Worm (Caenorhabditis elegans) whole organism, L4 larva: ENCODE results near the gene Y15E3A.5.

Experiments used
- F26F4.8 ChIP-seq: fragments of 200-800 bp; sonication (Bioruptor generic); conservative IDR thresholded peaks from 2 replicates; pipeline ENCODE4 v1.3.6; 2022; ENCODE audit warnings: missing genetic modification characterization, missing compliant biosample characterization
- R02D3.7 ChIP-seq: fragments of 150-350 bp; sonication (generic microtip); optimal IDR thresholded peaks from 3 replicates; lab custom pipeline; 2014; ENCODE audit warnings: missing biosample characterization, missing genetic modification characterization
- T20F7.1 ChIP-seq: fragments of 200-800 bp; sonication (Bioruptor generic); optimal IDR thresholded peaks from 2 replicates; lab custom pipeline; 2018; ENCODE audit warnings: mild to moderate bottlenecking, missing genetic modification characterization, missing compliant biosample characterization
- Y105C5A.15 ChIP-seq: fragments of 200-800 bp; sonication (Bioruptor generic); IDR thresholded peaks from 2 replicates; pipeline ENCODE4 v1.3.6; 2022; ENCODE audit warnings: missing genetic modification characterization, missing compliant biosample characterization
- Y75B8A.6 ChIP-seq: fragments of 200-800 bp; sonication (Bioruptor generic); IDR thresholded peaks from 2 replicates; pipeline ENCODE4 v1.3.6; 2022; ENCODE audit warnings: missing genetic modification reagents, missing genetic modification characterization, missing compliant biosample characterization
- aha-1 ChIP-seq: fragments of 150-350 bp; peaks from one replicate; lab custom pipeline; 2014; ENCODE audit warnings: missing biosample characterization, missing genetic modification characterization
- arid-1 ChIP-seq: fragments of 200-800 bp; sonication (Bioruptor generic); conservative IDR thresholded peaks from 2 replicates; pipeline ENCODE4 v1.3.6; 2022; ENCODE audit warnings: missing genetic modification reagents, missing genetic modification characterization, missing compliant biosample characterization
- attf-4 ChIP-seq: sonication (generic microtip); optimal IDR thresholded peaks from 3 replicates; lab custom pipeline; 2017; ENCODE audit warnings: missing biosample characterization, missing genetic modification characterization
- ceh-20 ChIP-seq: fragments of 200-800 bp; sonication (Bioruptor generic); IDR thresholded peaks from 2 replicates; pipeline ENCODE4 v1.3.6; 2022; ENCODE audit warnings: missing genetic modification reagents, missing genetic modification characterization, missing compliant biosample characterization
- cey-2 ChIP-seq: sonication (generic microtip); optimal IDR thresholded peaks from 3 replicates; lab custom pipeline; 2017; ENCODE audit warnings: missing genetic modification characterization, mild to moderate bottlenecking, missing compliant biosample characterization, antibody characterized with exemption, borderline replicate concordance; ENCODE audit not compliant: insufficient read depth
- ctbp-1 ChIP-seq: fragments of 200-800 bp; sonication (Bioruptor generic); IDR thresholded peaks from 2 replicates; pipeline ENCODE4 v1.3.6; 2022; ENCODE audit warnings: missing genetic modification reagents, missing genetic modification characterization, missing compliant biosample characterization
- daf-12 ChIP-seq: fragments of 150-350 bp; optimal IDR thresholded peaks from 2 replicates; lab custom pipeline; 2014; ENCODE audit warnings: missing biosample characterization, missing genetic modification reagents, missing genetic modification characterization
- dmd-6 ChIP-seq: fragments of 200-800 bp; sonication (Bioruptor generic); IDR thresholded peaks from 2 replicates; pipeline ENCODE4 v1.3.6; 2022; ENCODE audit warnings: missing genetic modification reagents, missing genetic modification characterization, missing compliant biosample characterization
- dmd-8 ChIP-seq: fragments of 200-800 bp; sonication (Bioruptor generic); IDR thresholded peaks from 2 replicates; pipeline ENCODE4 v1.3.6; 2022; ENCODE audit warnings: missing genetic modification characterization, missing compliant biosample characterization
- dmd-9 ChIP-seq: fragments of 200-800 bp; sonication (Bioruptor generic); IDR thresholded peaks from 2 replicates; pipeline ENCODE4 v1.3.6; 2022; ENCODE audit warnings: missing genetic modification reagents, missing genetic modification characterization, missing compliant biosample characterization
- dve-1 ChIP-seq: sonication (generic microtip); optimal IDR thresholded peaks from 2 replicates; lab custom pipeline; 2017; ENCODE audit warnings: antibody characterized with exemption, mild to moderate bottlenecking, missing genetic modification characterization, missing compliant biosample characterization; ENCODE audit not compliant: insufficient read depth
- fkh-10 ChIP-seq: fragments of 150-350 bp; optimal IDR thresholded peaks from 2 replicates; lab custom pipeline; 2014; ENCODE audit warnings: missing biosample characterization, missing genetic modification reagents, missing genetic modification characterization
- hif-1 ChIP-seq, 2 experiments: sonication (generic microtip); optimal IDR thresholded peaks; 2 replicates each; lab custom pipeline; 2016 to 2017; ENCODE audit warnings: missing compliant biosample characterization in 2 of 2, missing genetic modification characterization in 2 of 2, missing genetic modification reagents in 2 of 2, missing genotype in 2 of 2, mild to moderate bottlenecking in 1 of 2
- hlh-11 ChIP-seq: fragments of 200-800 bp; sonication (Bioruptor generic); optimal IDR thresholded peaks from 2 replicates; lab custom pipeline; 2018; ENCODE audit warnings: mild to moderate bottlenecking, missing genetic modification characterization, missing compliant biosample characterization
- jun-1 ChIP-seq: fragments of 150-350 bp; optimal IDR thresholded peaks from 2 replicates; lab custom pipeline; 2014; ENCODE audit warnings: missing biosample characterization, missing genetic modification reagents, missing genetic modification characterization
- lin-1 ChIP-seq: fragments of 200-800 bp; sonication (Bioruptor generic); IDR thresholded peaks from 2 replicates; pipeline ENCODE4 v1.3.6; 2022; ENCODE audit warnings: missing genetic modification reagents, missing genetic modification characterization, missing compliant biosample characterization
- lin-13 ChIP-seq: fragments of 150-350 bp; optimal IDR thresholded peaks from 2 replicates; lab custom pipeline; 2014; ENCODE audit warnings: missing biosample characterization, missing genetic modification reagents, missing genetic modification characterization
- lin-15B ChIP-seq: fragments of 150-350 bp; sonication (generic microtip); optimal IDR thresholded peaks from 3 replicates; lab custom pipeline; 2014; ENCODE audit warnings: missing biosample characterization, missing genetic modification characterization
- lsy-2 ChIP-seq, 2 experiments: fragments of 150-350 bp in 1 of 2; sonication (generic microtip) in 1 of 2; optimal IDR thresholded peaks; 2 replicates each; lab custom pipeline; 2014 to 2017; ENCODE audit warnings: missing biosample characterization in 2 of 2, missing genetic modification characterization in 2 of 2
- madf-9 ChIP-seq: fragments of 200-800 bp; sonication (Bioruptor generic); conservative IDR thresholded peaks from 2 replicates; pipeline ENCODE4 v1.3.6; 2022; ENCODE audit warnings: missing genetic modification reagents, missing genetic modification characterization, missing compliant biosample characterization
- mdt-29 ChIP-seq: fragments of 200-800 bp; sonication (Bioruptor generic); IDR thresholded peaks from 2 replicates; pipeline ENCODE4 v1.3.6; 2022; ENCODE audit warnings: missing genetic modification reagents, missing genetic modification characterization, missing compliant biosample characterization
- mes-2 ChIP-seq: sonication (generic microtip); optimal IDR thresholded peaks from 2 replicates; lab custom pipeline; 2016; ENCODE audit warnings: missing genotype, mild to moderate bottlenecking, missing genetic modification characterization, missing compliant biosample characterization; ENCODE audit not compliant: poor library complexity, severe bottlenecking
- mxl-2 ChIP-seq: fragments of 200-800 bp; sonication (Bioruptor generic); conservative IDR thresholded peaks from 2 replicates; pipeline ENCODE4 v1.3.6; 2022; ENCODE audit warnings: missing genetic modification reagents, missing genetic modification characterization, missing compliant biosample characterization
- nhr-10 ChIP-seq: fragments of 150-350 bp; optimal IDR thresholded peaks from 2 replicates; lab custom pipeline; 2014; ENCODE audit warnings: missing biosample characterization, missing genetic modification characterization
- nhr-11 ChIP-seq: fragments of 150-350 bp; optimal IDR thresholded peaks from 2 replicates; lab custom pipeline; 2014; ENCODE audit warnings: missing biosample characterization, missing genetic modification characterization
- nhr-237 ChIP-seq: sonication (generic microtip); optimal IDR thresholded peaks from 2 replicates; lab custom pipeline; 2017; ENCODE audit warnings: missing biosample characterization, missing genetic modification characterization
- nhr-25 ChIP-seq: sonication (generic microtip); optimal IDR thresholded peaks from 2 replicates; lab custom pipeline; 2017; ENCODE audit warnings: missing genetic modification characterization, mild to moderate bottlenecking, missing compliant biosample characterization, antibody characterized with exemption, moderate library complexity, borderline replicate concordance; ENCODE audit not compliant: insufficient read depth
- nhr-41 ChIP-seq: fragments of 200-800 bp; sonication (Bioruptor generic); IDR thresholded peaks from 2 replicates; pipeline ENCODE4 v1.3.6; 2022; ENCODE audit warnings: missing genetic modification reagents, missing genetic modification characterization, missing compliant biosample characterization
- php-3 ChIP-seq: fragments of 200-800 bp; sonication (Bioruptor generic); IDR thresholded peaks from 2 replicates; pipeline ENCODE4 v1.3.6; 2022; ENCODE audit warnings: missing genetic modification reagents, missing genetic modification characterization, missing compliant biosample characterization
- pqm-1 ChIP-seq: sonication (generic microtip); optimal IDR thresholded peaks from 2 replicates; lab custom pipeline; 2017; ENCODE audit warnings: missing biosample characterization, missing genetic modification characterization
- rbr-2 ChIP-seq: sonication (generic microtip); optimal IDR thresholded peaks from 2 replicates; lab custom pipeline; 2016; ENCODE audit warnings: missing genotype, missing genetic modification characterization, missing compliant biosample characterization
- saeg-2 ChIP-seq: fragments of 200-800 bp; sonication (Bioruptor generic); IDR thresholded peaks from 2 replicates; pipeline ENCODE4 v1.3.6; 2022; ENCODE audit warnings: missing genetic modification reagents, missing genetic modification characterization, missing compliant biosample characterization
- set-16 ChIP-seq: fragments of 200-800 bp; sonication (Bioruptor generic); IDR thresholded peaks from 2 replicates; pipeline ENCODE4 v1.3.6; 2022; ENCODE audit warnings: missing genetic modification reagents, missing genetic modification characterization, missing compliant biosample characterization
- snpc-1.2 ChIP-seq: fragments of 200-800 bp; sonication (Bioruptor generic); IDR thresholded peaks from 2 replicates; pipeline ENCODE4 v1.3.6; 2022; ENCODE audit warnings: missing genetic modification reagents, missing genetic modification characterization, missing compliant biosample characterization
- spr-3 ChIP-seq: fragments of 200-800 bp; sonication (Bioruptor generic); optimal IDR thresholded peaks from 2 replicates; lab custom pipeline; 2018; ENCODE audit warnings: mild to moderate bottlenecking, missing genetic modification characterization, missing compliant biosample characterization
- tag-97 ChIP-seq: fragments of 200-800 bp; sonication (Bioruptor generic); IDR thresholded peaks from 2 replicates; pipeline ENCODE4 v1.3.6; 2022; ENCODE audit warnings: missing genetic modification characterization, missing compliant biosample characterization
- vab-7 ChIP-seq: fragments of 200-800 bp; sonication (Bioruptor generic); IDR thresholded peaks from 2 replicates; pipeline ENCODE4 v1.3.6; 2022; ENCODE audit warnings: missing genetic modification reagents, missing genetic modification characterization, missing compliant biosample characterization
- zfp-3 ChIP-seq: fragments of 200-800 bp; sonication (Bioruptor generic); conservative IDR thresholded peaks from 2 replicates; pipeline ENCODE4 v1.3.6; 2022; ENCODE audit warnings: missing genetic modification reagents, missing genetic modification characterization, missing compliant biosample characterization
- ztf-11 ChIP-seq: fragments of 150-350 bp; optimal IDR thresholded peaks from 2 replicates; lab custom pipeline; 2014; ENCODE audit warnings: missing biosample characterization, missing genetic modification characterization

The Y15E3A.5 gene

DNA sequence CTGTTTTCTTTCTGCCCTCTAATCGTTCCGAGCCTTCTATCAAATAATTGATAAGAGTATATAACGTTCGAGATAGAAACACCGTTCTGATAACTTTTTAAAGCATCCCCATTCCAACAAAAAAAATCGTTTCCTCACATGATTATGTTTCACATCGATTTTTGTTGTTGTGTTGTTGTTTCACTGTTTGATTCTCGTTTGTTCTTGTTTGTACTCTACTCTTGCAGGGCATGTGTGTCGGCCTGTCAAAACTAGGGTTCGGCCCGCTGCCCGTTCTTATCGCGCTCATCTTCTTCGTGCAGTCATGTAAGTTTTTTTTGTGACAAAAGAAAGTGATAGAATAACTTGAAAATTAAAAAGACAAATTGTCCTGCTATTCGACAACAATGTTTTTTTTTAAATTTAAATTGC is 25.4 kb downstream of the Y15E3A.5 start, which contains the start of gene C33A11.2 (continued):
- TF ChIP-seq hif-1 (tag; optimal IDR thresholded peaks at IDR 0.05; lab: Kevin White, UChicago) (peak in 1 of 2 experiments; percentile 68), aha-1 (tag; lab: Kevin White, UChicago) (peak; percentile 85), rbr-2 (tag; lab: Kevin White, UChicago) (no peak), zfp-3 (GFP tag; lab: Robert Waterston, UW) (no peak), lsy-2 (tag; optimal IDR thresholded peaks at IDR 0.05; lab: Kevin White, UChicago) (peak in 1 of 2 experiments; percentile 12), ceh-20 (GFP tag; lab: Robert Waterston, UW) (peak; percentile 35; the same call in 1 of the 2 replicates), dmd-6 (GFP tag; lab: Robert Waterston, UW) (peak; percentile 63), hlh-11 (tag; lab: Kevin White, UChicago) (peak; percentile 50), lin-1 (0 out of 2 replicates have a peak, but pooled peaks have one; percentile 17), T20F7.1 (no peak), Y105C5A.15 (GFP tag; lab: Robert Waterston, UW) (no peak), dve-1 (tag; lab: Kevin White, UChicago) (peak; percentile 72), snpc-1.2 (no peak)

DNA sequence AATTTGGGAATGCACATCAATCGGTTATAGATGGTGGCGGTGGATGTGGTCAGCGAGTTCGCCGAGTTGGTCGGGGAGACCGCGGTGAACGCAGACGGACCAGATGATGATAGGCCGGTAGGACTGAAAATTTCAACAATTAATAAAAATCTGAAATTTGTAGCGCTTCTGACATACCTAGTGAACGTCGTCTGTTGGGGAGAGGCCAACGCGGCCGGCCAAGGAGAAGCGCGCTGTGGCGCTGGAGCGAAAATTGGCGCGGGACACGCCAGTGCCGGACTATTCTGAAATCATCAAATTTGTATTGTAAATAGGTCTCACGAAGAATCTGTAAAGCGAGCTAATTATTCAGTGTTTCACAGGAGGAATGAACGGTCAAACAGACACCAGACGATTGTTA is 32.4 kb downstream of the Y15E3A.5 start:
- TF ChIP-seq pqm-1 (tag; lab: Kevin White, UChicago): no peak
- no peak for TF ChIP-seq ceh-20 (GFP tag; lab: Robert Waterston, UW)
- TF ChIP-seq R02D3.7 (tag; lab: Kevin White, UChicago): no peak
- TF ChIP-seq saeg-2 (GFP tag; lab: Robert Waterston, UW): no peak
- TF ChIP-seq dmd-9 (GFP tag; lab: Robert Waterston, UW): no peak
- TF ChIP-seq nhr-237: no peak
- no peak for TF ChIP-seq lin-15B (tag; lab: Kevin White, UChicago)
- no peak for TF ChIP-seq lin-13 (GFP tag; lab: Kevin White, UChicago)
- TF ChIP-seq set-16 (GFP tag; lab: Robert Waterston, UW): 0 out of 2 replicates have a peak, but pooled peaks have one; percentile 40
- TF ChIP-seq Y75B8A.6 (GFP tag; lab: Robert Waterston, UW): no peak
- no peak for TF ChIP-seq tag-97
- TF ChIP-seq mxl-2 (GFP tag; lab: Robert Waterston, UW): no peak
- no peak for TF ChIP-seq ztf-11 (tag; lab: Kevin White, UChicago)
- no peak for TF ChIP-seq nhr-25
- peak; percentile 77 for TF ChIP-seq aha-1 (tag; lab: Kevin White, UChicago)
- TF ChIP-seq rbr-2 (tag; lab: Kevin White, UChicago): no peak
- no peak for TF ChIP-seq fkh-10
- TF ChIP-seq arid-1 (GFP tag; lab: Robert Waterston, UW): 0 out of 2 replicates have a peak, but pooled peaks have one; percentile 22
- no peak for TF ChIP-seq spr-3 (GFP tag; lab: Kevin White, UChicago)
- TF ChIP-seq F26F4.8: no peak
- TF ChIP-seq, all 104 proteins: peak for 3

DNA sequence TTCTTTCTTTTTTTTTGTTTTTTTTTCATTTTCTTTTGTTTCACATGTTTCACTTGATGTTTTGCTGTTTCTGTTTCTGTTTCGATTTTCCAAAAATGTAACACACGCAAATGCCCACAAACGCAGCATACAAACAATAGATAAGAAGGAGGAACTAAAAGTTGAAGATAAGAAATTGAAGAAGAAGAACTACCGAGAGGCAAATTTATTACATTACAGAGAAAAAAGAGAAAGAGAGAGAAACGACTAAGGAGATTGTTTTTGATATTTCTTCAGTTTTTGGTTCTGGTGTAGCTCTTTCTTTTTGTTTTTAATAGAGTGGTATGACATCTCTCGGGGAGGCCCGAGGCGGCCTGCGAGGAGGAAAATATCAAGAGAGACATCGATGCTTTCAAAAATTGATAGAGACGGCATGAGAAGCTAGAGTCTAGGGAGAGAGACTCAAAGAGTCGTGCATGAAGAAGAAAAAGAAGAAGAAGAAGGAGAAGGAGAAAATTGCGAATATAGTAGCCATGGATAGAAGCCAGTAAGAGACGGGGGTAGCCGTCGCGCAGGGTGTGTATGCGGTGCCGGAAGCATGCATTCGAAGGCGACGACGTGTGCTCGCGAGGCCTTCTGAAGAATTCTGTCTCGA is 33.2 kb downstream of the Y15E3A.5 start:
- no peak for TF ChIP-seq dmd-8 (GFP tag; lab: Robert Waterston, UW)
- no peak for TF ChIP-seq php-3 (GFP tag; lab: Robert Waterston, UW)
- no peak for TF ChIP-seq mdt-29 (GFP tag; lab: Robert Waterston, UW)
- peak; percentile 43 for TF ChIP-seq dmd-6 (GFP tag; lab: Robert Waterston, UW)
- TF ChIP-seq ctbp-1 (GFP tag; lab: Robert Waterston, UW): peak; percentile 54; the same call in 1 of the 2 replicates
- TF ChIP-seq nhr-41 (GFP tag; lab: Robert Waterston, UW): no peak
- peak; percentile 35 for TF ChIP-seq mes-2 (tag; lab: Kevin White, UChicago)
- no peak for TF ChIP-seq Y75B8A.6 (GFP tag; lab: Robert Waterston, UW)
- no peak for TF ChIP-seq nhr-10 (tag; lab: Kevin White, UChicago)
- TF ChIP-seq ceh-20 (GFP tag; lab: Robert Waterston, UW): 0 out of 2 replicates have a peak, but pooled peaks have one; percentile 47
- no peak for TF ChIP-seq daf-12 (tag; lab: Kevin White, UChicago)
- TF ChIP-seq jun-1 (tag; lab: Kevin White, UChicago): no peak
- peak; percentile 64 for TF ChIP-seq set-16 (GFP tag; lab: Robert Waterston, UW)
- no peak for TF ChIP-seq madf-9 (GFP tag; lab: Robert Waterston, UW)
- peak; percentile 82 for TF ChIP-seq nhr-11
- no peak for TF ChIP-seq vab-7 (GFP tag; lab: Robert Waterston, UW)
- TF ChIP-seq tag-97: no peak
- no peak for TF ChIP-seq F26F4.8
- TF ChIP-seq pqm-1 (tag; lab: Kevin White, UChicago): peak; percentile 75
- no peak for TF ChIP-seq attf-4 (tag; lab: Kevin White, UChicago)
- TF ChIP-seq hlh-11 (tag; lab: Kevin White, UChicago): peak; percentile 65
- no peak for TF ChIP-seq arid-1 (GFP tag; lab: Robert Waterston, UW)
- TF ChIP-seq cey-2 (tag; lab: Kevin White, UChicago): peak; percentile 49
- TF ChIP-seq lin-13 (GFP tag; lab: Kevin White, UChicago): no peak
